Worm (Caenorhabditis elegans) whole organism, midembryonic: ENCODE measurements around the gene Y69A2AR.16.

Experiments used
- T22C8.4 ChIP-seq: fragments of 200-800 bp; sonication (Bioruptor generic); IDR thresholded peaks from 2 replicates; pipeline ENCODE4 v1.3.6; 2022; ENCODE audit warnings: missing genetic modification characterization, missing compliant biosample characterization
- cog-1 ChIP-seq: sonication (generic microtip); optimal IDR thresholded peaks from 2 replicates; lab custom pipeline; 2016; ENCODE audit warnings: missing genetic modification characterization, missing compliant biosample characterization
- flt-1 ChIP-seq: fragments of 200-800 bp; sonication (Bioruptor generic); IDR thresholded peaks from 2 replicates; pipeline ENCODE4 v1.3.6; 2022; ENCODE audit warnings: missing genetic modification characterization, missing compliant biosample characterization
- klf-2 ChIP-seq: fragments of 200-800 bp; sonication (Bioruptor generic); conservative IDR thresholded peaks from 2 replicates; pipeline ENCODE4 v1.3.6; 2022; ENCODE audit warnings: missing genetic modification reagents, missing genetic modification characterization, missing compliant biosample characterization
- med-1 ChIP-seq: sonication (generic microtip); optimal IDR thresholded peaks from 2 replicates; lab custom pipeline; 2017; ENCODE audit warnings: missing genetic modification characterization, mild to moderate bottlenecking, missing compliant biosample characterization, antibody characterized with exemption, missing genetic modification reagents; ENCODE audit not compliant: insufficient read depth
- ref-1 ChIP-seq: fragments of 200-800 bp; sonication (Bioruptor generic); conservative IDR thresholded peaks from 2 replicates; pipeline ENCODE4 v1.3.6; 2022; ENCODE audit warnings: missing genetic modification reagents, missing genetic modification characterization, missing compliant biosample characterization
- tab-1 ChIP-seq: fragments of 200-800 bp; sonication (Bioruptor generic); IDR thresholded peaks from 2 replicates; pipeline ENCODE4 v1.3.6; 2022; ENCODE audit warnings: missing genetic modification characterization, missing compliant biosample characterization
- ztf-23 ChIP-seq: fragments of 200-800 bp; sonication (Bioruptor generic); IDR thresholded peaks from 2 replicates; pipeline ENCODE4 v1.3.6; 2022; ENCODE audit warnings: missing genetic modification reagents, missing genetic modification characterization, missing compliant biosample characterization
- ztf-29 ChIP-seq: fragments of 200-800 bp; sonication (Bioruptor generic); IDR thresholded peaks from 2 replicates; pipeline ENCODE4 v1.3.6; 2022; ENCODE audit warnings: missing genetic modification reagents, missing genetic modification characterization, missing compliant biosample characterization

Gene Y69A2AR.16

ce11 chrIV:2562071-2562470, 64.5 kb downstream of the Y69A2AR.16 start, which contains the start of gene Y69A2AR.50:
TSS of gene Y69A2AR.50 (plus strand) at chrIV:2562371.
- no peak for TF ChIP-seq ztf-23 (GFP tag; lab: Robert Waterston, UW)
- no peak for TF ChIP-seq tab-1 (GFP tag; lab: Robert Waterston, UW)
- no peak for TF ChIP-seq ztf-29 (GFP tag; lab: Robert Waterston, UW)
- no peak for TF ChIP-seq klf-2 (GFP tag; lab: Robert Waterston, UW)
- no peak for TF ChIP-seq ref-1
- no peak for TF ChIP-seq T22C8.4 (GFP tag; lab: Robert Waterston, UW)
- TF ChIP-seq cog-1 (tag; lab: Kevin White, UChicago): no peak
- no peak for TF ChIP-seq med-1

DNA sequence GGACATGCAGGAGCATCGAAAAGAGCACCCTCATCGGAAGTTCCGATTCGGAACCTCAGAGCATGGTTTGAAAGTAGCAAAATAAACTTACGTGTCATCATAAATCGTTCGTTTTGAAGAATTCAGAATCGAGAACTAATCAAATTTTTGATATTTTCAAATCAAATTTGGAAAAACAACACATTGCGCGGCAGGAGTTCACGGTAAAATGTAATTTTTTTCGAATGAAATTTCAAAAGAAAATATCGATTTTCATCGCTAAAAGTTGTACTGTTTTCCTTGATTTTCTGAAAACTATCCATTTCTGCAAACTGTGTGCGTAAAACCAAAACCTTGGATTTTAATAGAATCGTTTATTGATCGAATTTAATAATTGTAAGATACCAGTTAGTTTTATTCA, 66.4 kb downstream of the Y69A2AR.16 start, which contains the start of gene Y69A2AR.24:
Gene Y69A2AR.24 (minus strand): TSS at position 101 of the 400 bp plus-strand sequence.
- TF ChIP-seq flt-1 (GFP tag; lab: Robert Waterston, UW) (no peak), T22C8.4 (GFP tag; lab: Robert Waterston, UW) (no peak), ref-1 (no peak), med-1 (no peak), ztf-23 (GFP tag; lab: Robert Waterston, UW) (no peak), tab-1 (GFP tag; lab: Robert Waterston, UW) (no peak), ztf-29 (GFP tag; lab: Robert Waterston, UW) (no peak), cog-1 (tag; lab: Kevin White, UChicago) (no peak), klf-2 (GFP tag; lab: Robert Waterston, UW) (no peak)

DNA sequence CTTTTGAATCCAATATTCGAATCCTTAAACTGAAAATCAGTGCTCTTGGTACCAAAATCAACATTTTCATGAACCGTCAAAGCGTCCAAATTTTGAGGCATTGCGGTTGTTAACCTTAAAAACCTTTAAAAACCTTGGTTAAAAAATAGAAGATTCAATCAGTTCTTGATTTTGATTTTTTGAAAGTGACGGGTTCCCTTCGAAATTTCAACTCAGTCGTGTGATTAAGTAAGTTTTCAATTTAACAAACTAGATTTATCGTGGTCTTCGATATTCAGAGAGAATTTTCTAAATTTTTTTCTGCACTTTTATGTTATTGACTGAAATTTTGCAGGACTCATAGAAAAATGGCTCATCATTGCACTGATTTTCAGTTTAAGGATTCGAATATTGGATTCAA, 70.7 kb downstream of the Y69A2AR.16 start, which contains the start of the genes Y69A2AR.25 and Y69A2AR.12:
Gene Y69A2AR.25 (minus strand): TSS at position 101 of the 400 bp plus-strand sequence.
Gene Y69A2AR.12 (plus strand): TSS at position 348 of the 400 bp plus-strand sequence.
- TF ChIP-seq cog-1 (tag; lab: Kevin White, UChicago): no peak

- TF ChIP-seq flt-1 (GFP tag; lab: Robert Waterston, UW) (no peak), ref-1 (no peak), ztf-29 (GFP tag; lab: Robert Waterston, UW) (no peak), cog-1 (tag; lab: Kevin White, UChicago) (no peak), klf-2 (GFP tag; lab: Robert Waterston, UW) (no peak), tab-1 (GFP tag; lab: Robert Waterston, UW) (no peak), T22C8.4 (GFP tag; lab: Robert Waterston, UW) (no peak), med-1 (no peak), ztf-23 (GFP tag; lab: Robert Waterston, UW) (no peak)
Observed at ce11 chrIV:2572107-2572506, 74.5 kb downstream of the Y69A2AR.16 start, which contains the start of gene Y69A2AR.51. TSS of gene Y69A2AR.51 (plus strand) at chrIV:2572407.

ce11 chrIV:2573122-2573521, 75.5 kb downstream of the Y69A2AR.16 start:
- TF ChIP-seq cog-1 (tag; lab: Kevin White, UChicago): no peak
- TF ChIP-seq T22C8.4 (GFP tag; lab: Robert Waterston, UW): no peak
- TF ChIP-seq flt-1 (GFP tag; lab: Robert Waterston, UW): no peak
- TF ChIP-seq ztf-29 (GFP tag; lab: Robert Waterston, UW): no peak
- no peak for TF ChIP-seq ref-1
- TF ChIP-seq ztf-23 (GFP tag; lab: Robert Waterston, UW): no peak
- no peak for TF ChIP-seq klf-2 (GFP tag; lab: Robert Waterston, UW)
- no peak for TF ChIP-seq med-1
- no peak for TF ChIP-seq tab-1 (GFP tag; lab: Robert Waterston, UW)
